In genomic region chrV:13715223-13715686, ce11 we compare ENCODE assay signal across 5 worm cellular contexts.
TF ChIP-seq lines count a peak whose summit lies in the region.

Gene zipt-9, minus strand, starts transcription at chrV:13715273.

TF ChIP-seq in whole organism, L1 larva, 84 proteins besides CTCF, POLR2A, EP300 and RAD21 (continues in another document):
- peak; percentile 53 for TF ChIP-seq efl-3 (GFP tag; optimal IDR thresholded peaks at IDR 0.05; lab: Kevin White, UChicago)
- TF ChIP-seq ceh-82 (tag; optimal IDR thresholded peaks at IDR 0.05; lab: Kevin White, UChicago), result peak; percentile 74 to 87 (median 79)
- TF ChIP-seq zag-1 (tag; optimal IDR thresholded peaks at IDR 0.05; lab: Kevin White, UChicago), result no peak
- TF ChIP-seq mef-2 (tag; optimal IDR thresholded peaks at IDR 0.05; lab: Kevin White, UChicago), result no peak
- peak; percentile 67 to 84 (median 77) for TF ChIP-seq dpl-1 (GFP tag; optimal IDR thresholded peaks at IDR 0.05; lab: Kevin White, UChicago)
- peak; percentile 89 for TF ChIP-seq fkh-8 (tag; optimal IDR thresholded peaks at IDR 0.05; lab: Kevin White, UChicago)
- peak; percentile 65 for TF ChIP-seq snpc-4 (tag; optimal IDR thresholded peaks at IDR 0.05; lab: Kevin White, UChicago)
- TF ChIP-seq elt-2 (tag; optimal IDR thresholded peaks at IDR 0.05; lab: Kevin White, UChicago), result peak; percentile 7
- TF ChIP-seq hlh-17 (GFP tag; optimal IDR thresholded peaks at IDR 0.05; lab: Kevin White, UChicago; ENCODE audit: borderline replicate concordance), result no peak
- peak; percentile 83 for TF ChIP-seq swsn-7 (tag; optimal IDR thresholded peaks at IDR 0.05; lab: Kevin White, UChicago)
- peak; percentile 75 to 89 for TF ChIP-seq lin-35 (GFP tag; optimal IDR thresholded peaks at IDR 0.05; lab: Kevin White, UChicago)
- peak; percentile 51 for TF ChIP-seq unc-130 (tag; optimal IDR thresholded peaks at IDR 0.05; lab: Kevin White, UChicago)
- TF ChIP-seq fkh-10 (GFP tag; optimal IDR thresholded peaks at IDR 0.05; lab: Kevin White, UChicago), result peak; percentile 34
- TF ChIP-seq ztf-11 (tag; optimal IDR thresholded peaks at IDR 0.05; lab: Kevin White, UChicago), result peak in 1 of 2 experiments; percentile 90
- peak; percentile 92 for TF ChIP-seq nhr-90 (tag; optimal IDR thresholded peaks at IDR 0.05; lab: Kevin White, UChicago; ENCODE audit: poor library complexity)
- peak; percentile 91 for TF ChIP-seq nhr-47 (tag; optimal IDR thresholded peaks at IDR 0.05; lab: Kevin White, UChicago)
- TF ChIP-seq lin-14 (GFP tag; optimal IDR thresholded peaks at IDR 0.05; lab: Kevin White, UChicago), result peak; percentile 90

TF ChIP-seq in whole organism, L3 larva, 47 proteins besides CTCF, POLR2A, EP300 and RAD21 (continues in another document):
- TF ChIP-seq pqm-1 (tag; optimal IDR thresholded peaks at IDR 0.05; lab: Kevin White, UChicago) (peak; percentile 62), hmg-11 (tag; optimal IDR thresholded peaks at IDR 0.05; lab: Kevin White, UChicago) (no peak), nhr-12 (tag; optimal IDR thresholded peaks at IDR 0.05; lab: Kevin White, UChicago) (no peak), snpc-4 (tag; optimal IDR thresholded peaks at IDR 0.05; lab: Kevin White, UChicago) (peak; percentile 84), nhr-237 (tag; optimal IDR thresholded peaks at IDR 0.05; lab: Kevin White, UChicago) (no peak), tbx-2 (tag; optimal IDR thresholded peaks at IDR 0.05; lab: Kevin White, UChicago) (no peak), ztf-11 (tag; optimal IDR thresholded peaks at IDR 0.05; lab: Kevin White, UChicago) (no peak), elt-1 (tag; optimal IDR thresholded peaks at IDR 0.05; lab: Kevin White, UChicago) (no peak), jun-1 (tag; optimal IDR thresholded peaks at IDR 0.05; lab: Kevin White, UChicago) (no peak), ceh-82 (tag; optimal IDR thresholded peaks at IDR 0.05; lab: Kevin White, UChicago) (peak; percentile 4), nhr-43 (tag; optimal IDR thresholded peaks at IDR 0.05; lab: Kevin White, UChicago; ENCODE audit: poor library complexity, severe bottlenecking) (peak; percentile 43), fkh-10 (GFP tag; optimal IDR thresholded peaks at IDR 0.05; lab: Kevin White, UChicago) (peak; percentile 60), lsy-12 (tag; optimal IDR thresholded peaks at IDR 0.05; lab: Kevin White, UChicago) (peak; percentile 5), R02D3.7 (tag; optimal IDR thresholded peaks at IDR 0.05; lab: Kevin White, UChicago) (peak; percentile 15), mml-1 (tag; optimal IDR thresholded peaks at IDR 0.05; lab: Kevin White, UChicago) (no peak), egl-5 (tag; optimal IDR thresholded peaks at IDR 0.05; lab: Kevin White, UChicago) (peak; percentile 45), nfya-1 (tag; optimal IDR thresholded peaks at IDR 0.05; lab: Kevin White, UChicago; ENCODE audit: insufficient read depth) (no peak), aly-2 (tag; optimal IDR thresholded peaks at IDR 0.05; lab: Kevin White, UChicago) (no peak), nhr-77 (tag; optimal IDR thresholded peaks at IDR 0.05; lab: Kevin White, UChicago) (no peak)

TF ChIP-seq in whole organism, early embryonic, 17 proteins besides CTCF, POLR2A, EP300 and RAD21:
- TF ChIP-seq B0310.2 (tag; optimal IDR thresholded peaks at IDR 0.05; lab: Kevin White, UChicago), result peak; percentile 34
- no peak for TF ChIP-seq ceh-36 (tag; optimal IDR thresholded peaks at IDR 0.05; lab: Kevin White, UChicago)
- no peak for TF ChIP-seq ceh-13 (GFP tag; optimal IDR thresholded peaks at IDR 0.05; lab: Kevin White, UChicago)
- peak; percentile 70 for TF ChIP-seq tbx-37 (GFP tag; conservative IDR thresholded peaks at IDR 0.05; lab: Robert Waterston, UW)
- peak; percentile 72 for TF ChIP-seq F13C5.2 (tag; optimal IDR thresholded peaks at IDR 0.05; lab: Kevin White, UChicago)
- peak; percentile 11 for TF ChIP-seq hmg-4 (GFP tag; optimal IDR thresholded peaks at IDR 0.05; lab: Kevin White, UChicago)
- no peak for TF ChIP-seq hnd-1 (tag; optimal IDR thresholded peaks at IDR 0.05; lab: Kevin White, UChicago)
- TF ChIP-seq sea-1 (GFP tag; conservative IDR thresholded peaks at IDR 0.05; lab: Robert Waterston, UW), result no peak
- TF ChIP-seq ets-7 (tag; optimal IDR thresholded peaks at IDR 0.05; lab: Kevin White, UChicago), result peak; percentile 57
- TF ChIP-seq flt-1 (GFP tag; IDR thresholded peaks at IDR 0.05; lab: Robert Waterston, UW), result no peak
- TF ChIP-seq aly-1 (tag; optimal IDR thresholded peaks at IDR 0.05; lab: Kevin White, UChicago), result no peak
- TF ChIP-seq hmbx-1 (tag; optimal IDR thresholded peaks at IDR 0.05; lab: Kevin White, UChicago), result no peak
- TF ChIP-seq pes-1 (GFP tag; IDR thresholded peaks at IDR 0.05; lab: Robert Waterston, UW), result no peak
- TF ChIP-seq tra-4 (tag; optimal IDR thresholded peaks at IDR 0.05; lab: Kevin White, UChicago), result peak; percentile 28
- TF ChIP-seq tbx-11 (GFP tag; IDR thresholded peaks at IDR 0.05; lab: Robert Waterston, UW), result 0 out of 2 replicates have a peak, but pooled peaks have one; percentile 45
- TF ChIP-seq ama-1 (optimal IDR thresholded peaks at IDR 0.05; lab: Kevin White, UChicago), result no peak
- TF ChIP-seq scrt-1 (GFP tag; IDR thresholded peaks at IDR 0.05; lab: Robert Waterston, UW), result no peak

TF ChIP-seq in whole organism, midembryonic, 9 proteins besides CTCF, POLR2A, EP300 and RAD21:
- TF ChIP-seq cog-1 (tag; optimal IDR thresholded peaks at IDR 0.05; lab: Kevin White, UChicago) (peak; percentile 70), tab-1 (GFP tag; IDR thresholded peaks at IDR 0.05; lab: Robert Waterston, UW) (no peak), ztf-29 (GFP tag; IDR thresholded peaks at IDR 0.05; lab: Robert Waterston, UW) (no peak), T22C8.4 (GFP tag; IDR thresholded peaks at IDR 0.05; lab: Robert Waterston, UW) (0 out of 2 replicates have a peak, but pooled peaks have one; percentile 33), klf-2 (GFP tag; conservative IDR thresholded peaks at IDR 0.05; lab: Robert Waterston, UW) (0 out of 2 replicates have a peak, but pooled peaks have one; percentile 68), ztf-23 (GFP tag; IDR thresholded peaks at IDR 0.05; lab: Robert Waterston, UW) (peak; percentile 77; the same call in 1 of the 2 replicates), med-1 (GFP tag; optimal IDR thresholded peaks at IDR 0.05; lab: Kevin White, UChicago; ENCODE audit: insufficient read depth) (no peak), flt-1 (GFP tag; IDR thresholded peaks at IDR 0.05; lab: Robert Waterston, UW) (no peak; the same call in 1 of the 2 replicates), ref-1 (GFP tag; conservative IDR thresholded peaks at IDR 0.05; lab: Robert Waterston, UW) (no peak)

TF ChIP-seq in whole organism, young adult, 124 proteins besides CTCF, POLR2A, EP300 and RAD21 (continues in another document):
- TF ChIP-seq unc-130 (GFP tag; optimal IDR thresholded peaks at IDR 0.05; lab: Kevin White, UChicago), result peak; percentile 15
- no peak for TF ChIP-seq hrde-1 (tag; optimal IDR thresholded peaks at IDR 0.05; lab: Kevin White, UChicago; ENCODE audit: borderline replicate concordance)
- no peak for TF ChIP-seq B0035.1 (tag; optimal IDR thresholded peaks at IDR 0.05; lab: Kevin White, UChicago)
- no peak for TF ChIP-seq egrh-3 (GFP tag; IDR thresholded peaks at IDR 0.05; lab: Robert Waterston, UW)
- peak in 1 of 2 experiments; percentile 44 for TF ChIP-seq let-607 (tag; optimal IDR thresholded peaks at IDR 0.05; lab: Kevin White, UChicago)
- TF ChIP-seq ZK185.1 (tag; optimal IDR thresholded peaks at IDR 0.05; lab: Kevin White, UChicago; ENCODE audit: poor library complexity, severe bottlenecking), result peak; percentile 84
- TF ChIP-seq K11D2.4 (GFP tag; IDR thresholded peaks at IDR 0.05; lab: Robert Waterston, UW), result 0 out of 2 replicates have a peak, but pooled peaks have one; percentile 28
- TF ChIP-seq cebp-2 (GFP tag; IDR thresholded peaks at IDR 0.05; lab: Robert Waterston, UW), result no peak
- no peak for TF ChIP-seq lsy-27 (tag; optimal IDR thresholded peaks at IDR 0.05; lab: Kevin White, UChicago; ENCODE audit: borderline replicate concordance, insufficient read depth)
- no peak for TF ChIP-seq ztf-26 (tag; optimal IDR thresholded peaks at IDR 0.05; lab: Kevin White, UChicago)
- TF ChIP-seq snpc-4 (GFP tag; optimal IDR thresholded peaks at IDR 0.05; lab: Kevin White, UChicago), result no peak
- peak in 2 of 4 experiments; percentile 16 to 63 for TF ChIP-seq snpc-4 (tag; optimal IDR thresholded peaks at IDR 0.05; lab: Kevin White, UChicago)
- TF ChIP-seq Y53F4B.3 (GFP tag; IDR thresholded peaks at IDR 0.05; lab: Robert Waterston, UW), result no peak
- TF ChIP-seq F52B5.7 (tag; optimal IDR thresholded peaks at IDR 0.05; lab: Kevin White, UChicago), result no peak
- no peak for TF ChIP-seq unc-62 (GFP tag; optimal IDR thresholded peaks at IDR 0.05; lab: Kevin White, UChicago)
- no peak for TF ChIP-seq repo-1 (tag; optimal IDR thresholded peaks at IDR 0.05; lab: Kevin White, UChicago)
- TF ChIP-seq Y53G8AR.9 (GFP tag; conservative IDR thresholded peaks at IDR 0.05; lab: Robert Waterston, UW), result no peak
- TF ChIP-seq efl-1 (GFP tag; optimal IDR thresholded peaks at IDR 0.05; lab: Kevin White, UChicago), result peak; percentile 27
- TF ChIP-seq sptf-2 (GFP tag; optimal IDR thresholded peaks at IDR 0.05; lab: Kevin White, UChicago), result no peak
- peak; percentile 80 for TF ChIP-seq ceh-27 (GFP tag; optimal IDR thresholded peaks at IDR 0.05; lab: Kevin White, UChicago)
- TF ChIP-seq snpc-1.3 (tag; optimal IDR thresholded peaks at IDR 0.05; lab: Kevin White, UChicago; ENCODE audit: insufficient read depth), result no peak
- TF ChIP-seq rec-8 (tag; optimal IDR thresholded peaks at IDR 0.05; lab: Kevin White, UChicago), result peak in 1 of 2 experiments; percentile 24
- no peak for TF ChIP-seq zfh-2 (GFP tag; conservative IDR thresholded peaks at IDR 0.05; lab: Robert Waterston, UW)
- peak; percentile 60; the same call in 1 of the 2 replicates for TF ChIP-seq pbrm-1 (GFP tag; IDR thresholded peaks at IDR 0.05; lab: Robert Waterston, UW)
- TF ChIP-seq somi-1 (GFP tag; optimal IDR thresholded peaks at IDR 0.05; lab: Kevin White, UChicago), result peak; percentile 24
- TF ChIP-seq snpc-3.4 (tag; optimal IDR thresholded peaks at IDR 0.05; lab: Kevin White, UChicago), result no peak
- TF ChIP-seq lsl-1 (GFP tag; optimal IDR thresholded peaks at IDR 0.05; lab: Kevin White, UChicago), result peak; percentile 57
- no peak for TF ChIP-seq hmg-20 (GFP tag; IDR thresholded peaks at IDR 0.05; lab: Robert Waterston, UW)
- TF ChIP-seq mel-28 (tag; optimal IDR thresholded peaks at IDR 0.05; lab: Kevin White, UChicago; ENCODE audit: borderline replicate concordance), result no peak
- peak; percentile 64 for TF ChIP-seq ccch-3 (GFP tag; optimal IDR thresholded peaks at IDR 0.05; lab: Kevin White, UChicago)
- 0 out of 2 replicates have a peak, but pooled peaks have one; percentile 16 for TF ChIP-seq rcor-1 (GFP tag; IDR thresholded peaks at IDR 0.05; lab: Robert Waterston, UW)
- no peak for TF ChIP-seq nfya-2 (GFP tag; IDR thresholded peaks at IDR 0.05; lab: Robert Waterston, UW)
- TF ChIP-seq dpl-1 (GFP tag; optimal IDR thresholded peaks at IDR 0.05; lab: Kevin White, UChicago), result no peak
- TF ChIP-seq F49E8.2 (tag; optimal IDR thresholded peaks at IDR 0.05; lab: Kevin White, UChicago; ENCODE audit: insufficient read depth), result peak; percentile 22

Comparison
In these comparisons a context has a peak if more than half of its experiments do, and no peak if none do; other contexts are left out.
1. Of the 8 proteins assayed by ChIP-seq in both whole organism, young adult and whole organism, L1 larva: peak only in whole organism, young adult: none; only in whole organism, L1 larva: dpl-1, lin-35 and nhr-90; in both: efl-1 and unc-130; in neither: 2; mixed calls (peak in some experiments, not most) for 1.